Worm (Caenorhabditis elegans) whole organism, L4/young adult: ENCODE data around the gene F13H8.12.

Experiments used
- W03F9.2 ChIP-seq: fragments of 150-350 bp; optimal IDR thresholded peaks from 2 replicates; lab custom pipeline; 2014; ENCODE audit warnings: missing biosample characterization, missing genetic modification characterization
- dao-5 ChIP-seq: sonication (generic microtip); optimal IDR thresholded peaks from 2 replicates; lab custom pipeline; 2016; ENCODE audit warnings: missing genotype, missing genetic modification characterization, moderate library complexity, missing compliant biosample characterization
- him-1 ChIP-seq: sonication (generic microtip); optimal IDR thresholded peaks from 2 replicates; lab custom pipeline; 2016; ENCODE audit warnings: missing genotype, missing genetic modification reagents, missing genetic modification characterization, missing compliant biosample characterization

ce11 chrII:6230116-6230515, 32.2 kb upstream of the F13H8.12 start:
- TF ChIP-seq him-1 (tag; lab: Kevin White, UChicago) (no peak), dao-5 (tag; lab: Kevin White, UChicago) (no peak), W03F9.2 (tag; lab: Kevin White, UChicago) (no peak)
